Worm (Caenorhabditis elegans): Measurements from ENCODE around the gene pals-28.

- TF ChIP-seq him-1 (tag; optimal IDR thresholded peaks at IDR 0.05) = no peak
- TF ChIP-seq W03F9.2 (tag; optimal IDR thresholded peaks at IDR 0.05) = no peak
These were observed 28.5 kb downstream of the pals-28 start, which contains the start of gene mpc-1 for ce11 chrIII:4413099-4413498.

Measured in whole organism, L4/young adult.